Worm (Caenorhabditis elegans): ENCODE measurements around the gene K03B4.8.

The K03B4.8 gene

ce11 chrV:4694466-4695092 is 20.2 kb upstream of the K03B4.8 start (continued):
- TF ChIP-seq sma-9 (GFP tag; optimal IDR thresholded peaks at IDR 0.05), result no peak
- TF ChIP-seq sma-9 (tag; optimal IDR thresholded peaks at IDR 0.05), result no peak
- TF ChIP-seq aly-2 (tag; optimal IDR thresholded peaks at IDR 0.05), result no peak
- no peak for TF ChIP-seq snpc-4 (tag; optimal IDR thresholded peaks at IDR 0.05)
- no peak for TF ChIP-seq sem-4 (tag; optimal IDR thresholded peaks at IDR 0.05)
- TF ChIP-seq F13H6.1 (tag; optimal IDR thresholded peaks at IDR 0.05), result peak; percentile 33
- TF ChIP-seq elt-1 (tag; optimal IDR thresholded peaks at IDR 0.05), result peak; percentile 10
- TF ChIP-seq lsy-2 (tag; optimal IDR thresholded peaks at IDR 0.05), result peak in 1 of 2 experiments; percentile 20
- no peak for TF ChIP-seq lin-39 (tag; optimal IDR thresholded peaks at IDR 0.05)
- TF ChIP-seq Y55F3AM.14 (GFP tag; optimal IDR thresholded peaks at IDR 0.05), result peak; percentile 49
- no peak for TF ChIP-seq peb-1 (tag; optimal IDR thresholded peaks at IDR 0.05)
- TF ChIP-seq sma-3 (GFP tag; optimal IDR thresholded peaks at IDR 0.05), result no peak

ce11 chrV:4693282-4693588 is 18.8 kb upstream of the K03B4.8 start:
- TF ChIP-seq gmeb-1 (tag; optimal IDR thresholded peaks at IDR 0.05) (no peak), lsy-2 (tag; optimal IDR thresholded peaks at IDR 0.05) (peak in 1 of 2 experiments; percentile 39), nhr-129 (tag; optimal IDR thresholded peaks at IDR 0.05) (peak; percentile 62), sma-9 (GFP tag; optimal IDR thresholded peaks at IDR 0.05) (peak; percentile 62), sma-9 (tag; optimal IDR thresholded peaks at IDR 0.05) (no peak)

ce11 chrV:4692382-4693281 is 18.2 kb upstream of the K03B4.8 start, which contains the start of gene cpg-8:
TSS of gene cpg-8 (minus strand) at chrV:4692432.
- TF ChIP-seq aly-2 (tag; optimal IDR thresholded peaks at IDR 0.05) (no peak), C34F6.9 (tag; optimal IDR thresholded peaks at IDR 0.05) (peak; percentile 10), gmeb-1 (tag; optimal IDR thresholded peaks at IDR 0.05) (peak; percentile 64)

ce11 chrV:4691657-4692056 is 17.3 kb upstream of the K03B4.8 start:
- TF ChIP-seq aly-2 (tag; optimal IDR thresholded peaks at IDR 0.05) (no peak), nhr-6 (tag; optimal IDR thresholded peaks at IDR 0.05) (no peak), snpc-4 (tag; optimal IDR thresholded peaks at IDR 0.05) (no peak), unc-62 (GFP tag; optimal IDR thresholded peaks at IDR 0.05) (no peak)

ce11 chrV:4689234-4689633 is 14.8 kb upstream of the K03B4.8 start, which contains the start of gene K03B4.1:
TSS of gene K03B4.1 (plus strand) at chrV:4689330.
- TF ChIP-seq C34F6.9 (tag; optimal IDR thresholded peaks at IDR 0.05) (no peak), ama-1 (optimal IDR thresholded peaks at IDR 0.05) (peak; percentile 49), nhr-6 (tag; optimal IDR thresholded peaks at IDR 0.05) (no peak), nhr-23 (tag; optimal IDR thresholded peaks at IDR 0.05) (no peak), crh-2 (tag; optimal IDR thresholded peaks at IDR 0.05) (no peak), lsy-2 (tag; optimal IDR thresholded peaks at IDR 0.05) (no peak), lin-11 (tag; optimal IDR thresholded peaks at IDR 0.05) (no peak), nhr-21 (tag; optimal IDR thresholded peaks at IDR 0.05) (no peak), Y55F3AM.14 (GFP tag; optimal IDR thresholded peaks at IDR 0.05) (peak; percentile 68), zag-1 (tag; optimal IDR thresholded peaks at IDR 0.05) (no peak), lin-13 (GFP tag; optimal IDR thresholded peaks at IDR 0.05) (no peak), ztf-4 (tag; optimal IDR thresholded peaks at IDR 0.05) (no peak), mdl-1 (tag; optimal IDR thresholded peaks at IDR 0.05) (no peak), sem-4 (tag; optimal IDR thresholded peaks at IDR 0.05) (no peak), unc-62 (GFP tag; optimal IDR thresholded peaks at IDR 0.05) (no peak), blmp-1 (tag; optimal IDR thresholded peaks at IDR 0.05; ENCODE audit: insufficient read depth) (no peak)

ce11 chrV:4687944-4688505 is 13.6 kb upstream of the K03B4.8 start, which contains the start of gene K03B4.2:
TSS of gene K03B4.2 (plus strand) at chrV:4687994.
- TF ChIP-seq crh-2 (tag; optimal IDR thresholded peaks at IDR 0.05) (peak; percentile 2), Y55F3AM.14 (GFP tag; optimal IDR thresholded peaks at IDR 0.05) (peak; percentile 33), ama-1 (optimal IDR thresholded peaks at IDR 0.05) (peak; percentile 31), alr-1 (tag; optimal IDR thresholded peaks at IDR 0.05) (no peak), sma-3 (GFP tag; optimal IDR thresholded peaks at IDR 0.05) (no peak), peb-1 (tag; optimal IDR thresholded peaks at IDR 0.05) (no peak)

Measured in whole organism, L2 larva.